Worm (Caenorhabditis elegans) whole organism, L1 larva: Measurements from ENCODE around the gene srx-119.
A peak's percentile ranks its signal among the peaks of the same experiment; 100 is the strongest.

Source experiments
- C16A3.4 ChIP-seq: fragments of 150-350 bp; optimal IDR thresholded peaks from 2 replicates; lab custom pipeline; 2014; ENCODE audit warnings: missing biosample characterization, missing genetic modification characterization
- blmp-1 ChIP-seq: fragments of 150-350 bp; optimal IDR thresholded peaks from 2 replicates; lab custom pipeline; 2014; ENCODE audit warnings: missing biosample characterization, missing genetic modification characterization
- ceh-88 ChIP-seq: fragments of 200-800 bp; sonication (Bioruptor generic); IDR thresholded peaks from 2 replicates; pipeline ENCODE4 v1.3.6; 2022; ENCODE audit warnings: missing genetic modification characterization, missing compliant biosample characterization
- efl-1 ChIP-seq, 4 experiments: fragments of 150-350 bp; optimal IDR thresholded peaks in 3 of 4; peaks in 1 of 4; 1 replicate in 1 of 4; 2 replicates in 3 of 4; lab custom pipeline; 2014; ENCODE audit warnings: missing biosample characterization in 2 of 4, missing genetic modification characterization in 2 of 4, missing genetic modification reagents in 2 of 4
- elt-2 ChIP-seq: sonication (generic microtip); optimal IDR thresholded peaks from 2 replicates; lab custom pipeline; 2016; ENCODE audit warnings: missing genetic modification characterization, mild to moderate bottlenecking, inconsistent platforms, missing compliant biosample characterization, missing genetic modification reagents
- elt-3 ChIP-seq, 6 experiments: fragments of 150-350 bp in 1 of 6; sonication (generic microtip); optimal IDR thresholded peaks; 2 replicates each; lab custom pipeline; 2017 to 2018; ENCODE audit warnings: missing biosample characterization in 6 of 6, missing genetic modification characterization in 6 of 6, inconsistent platforms in 1 of 6
- grh-1 ChIP-seq: fragments of 200-800 bp; sonication (Bioruptor generic); IDR thresholded peaks from 2 replicates; pipeline ENCODE4 v1.3.6; 2022; ENCODE audit warnings: missing genetic modification reagents, missing genetic modification characterization, missing compliant biosample characterization
- hlh-4 ChIP-seq: sonication (generic microtip); optimal IDR thresholded peaks from 2 replicates; lab custom pipeline; 2016; ENCODE audit warnings: mild to moderate bottlenecking, missing genetic modification characterization, missing compliant biosample characterization
- isw-1 ChIP-seq: fragments of 200-800 bp; sonication (Bioruptor generic); IDR thresholded peaks from 2 replicates; pipeline ENCODE4 v1.3.6; 2022; ENCODE audit warnings: missing genetic modification characterization, missing compliant biosample characterization
- lin-15B ChIP-seq: fragments of 150-350 bp; sonication (generic microtip); optimal IDR thresholded peaks from 3 replicates; lab custom pipeline; 2014; ENCODE audit warnings: missing biosample characterization, missing genetic modification characterization
- lin-35 ChIP-seq, 2 experiments: fragments of 150-350 bp; optimal IDR thresholded peaks; 2 replicates each; lab custom pipeline; 2014; ENCODE audit warnings: missing biosample characterization in 2 of 2, missing genetic modification characterization in 2 of 2, missing genetic modification reagents in 2 of 2
- lir-3 ChIP-seq: sonication (generic microtip); optimal IDR thresholded peaks from 2 replicates; lab custom pipeline; 2016; ENCODE audit warnings: mild to moderate bottlenecking, missing genetic modification characterization, moderate library complexity, missing compliant biosample characterization; ENCODE audit not compliant: poor library complexity
- nhr-19 ChIP-seq: fragments of 200-800 bp; sonication (Bioruptor generic); conservative IDR thresholded peaks from 2 replicates; pipeline ENCODE4 v1.3.6; 2022; ENCODE audit warnings: missing genetic modification characterization, missing compliant biosample characterization
- nhr-28 ChIP-seq: fragments of 150-350 bp; optimal IDR thresholded peaks from 2 replicates; lab custom pipeline; 2014; ENCODE audit warnings: missing biosample characterization, missing genetic modification characterization
- nhr-47 ChIP-seq: sonication (generic microtip); optimal IDR thresholded peaks from 2 replicates; lab custom pipeline; 2016; ENCODE audit warnings: mild to moderate bottlenecking, missing genetic modification characterization, moderate library complexity, missing compliant biosample characterization
- nhr-71 ChIP-seq: sonication (generic microtip); optimal IDR thresholded peaks from 2 replicates; lab custom pipeline; 2016; ENCODE audit warnings: mild to moderate bottlenecking, missing genetic modification characterization, moderate library complexity, missing compliant biosample characterization
- nhr-85 ChIP-seq: sonication (generic microtip); peaks from one replicate; lab custom pipeline; 2016; ENCODE audit warnings: missing genetic modification characterization, inconsistent platforms, missing compliant biosample characterization
- nhr-90 ChIP-seq: sonication (generic microtip); optimal IDR thresholded peaks from 2 replicates; lab custom pipeline; 2016; ENCODE audit warnings: mild to moderate bottlenecking, missing genetic modification characterization, missing compliant biosample characterization; ENCODE audit not compliant: poor library complexity
- pag-3 ChIP-seq: sonication (generic microtip); optimal IDR thresholded peaks from 2 replicates; lab custom pipeline; 2017; ENCODE audit warnings: missing genetic modification characterization, mild to moderate bottlenecking, missing compliant biosample characterization, antibody characterized with exemption, borderline replicate concordance; ENCODE audit not compliant: insufficient read depth
- rnt-1 ChIP-seq: sonication (generic microtip); optimal IDR thresholded peaks from 2 replicates; lab custom pipeline; 2016; ENCODE audit warnings: mild to moderate bottlenecking, missing genetic modification characterization, moderate library complexity, missing compliant biosample characterization
- snu-23 ChIP-seq: sonication (generic microtip); optimal IDR thresholded peaks from 2 replicates; lab custom pipeline; 2016; ENCODE audit warnings: missing genetic modification characterization, missing compliant biosample characterization
- sox-4 ChIP-seq: sonication (generic microtip); optimal IDR thresholded peaks from 2 replicates; lab custom pipeline; 2016; ENCODE audit warnings: missing genetic modification characterization, missing compliant biosample characterization
- swsn-7 ChIP-seq: sonication (generic microtip); optimal IDR thresholded peaks from 2 replicates; lab custom pipeline; 2016; ENCODE audit warnings: missing genetic modification characterization, missing compliant biosample characterization
- tbx-2 ChIP-seq: sonication (generic microtip); optimal IDR thresholded peaks from 2 replicates; lab custom pipeline; 2016; ENCODE audit warnings: missing genetic modification characterization, missing compliant biosample characterization
- unc-130 ChIP-seq: fragments of 150-350 bp; optimal IDR thresholded peaks from 2 replicates; lab custom pipeline; 2017; ENCODE audit warnings: missing biosample characterization, missing genetic modification characterization, inconsistent platforms
- unc-62 ChIP-seq: fragments of 150-350 bp; optimal IDR thresholded peaks from 2 replicates; lab custom pipeline; 2014; ENCODE audit warnings: missing biosample characterization, missing genetic modification reagents, missing genetic modification characterization
- unc-86 ChIP-seq: sonication (generic microtip); optimal IDR thresholded peaks from 2 replicates; lab custom pipeline; 2016; ENCODE audit warnings: missing genetic modification characterization, missing compliant biosample characterization
- vab-15 ChIP-seq: sonication (generic microtip); optimal IDR thresholded peaks from 2 replicates; lab custom pipeline; 2017; ENCODE audit warnings: missing genotype, mild to moderate bottlenecking, missing genetic modification characterization, missing compliant biosample characterization
- zip-4 ChIP-seq: fragments of 200-800 bp; sonication (Bioruptor generic); optimal IDR thresholded peaks from 2 replicates; lab custom pipeline; 2018; ENCODE audit warnings: mild to moderate bottlenecking, missing genetic modification characterization, moderate library complexity, missing compliant biosample characterization

srx-119 gene

ce11 chrII:12541670-12542080 is 13.6 kb downstream of the srx-119 start:
- TF ChIP-seq lin-35 (GFP tag; optimal IDR thresholded peaks at IDR 0.05; lab: Kevin White, UChicago) (peak in 1 of 2 experiments; percentile 31), snu-23 (GFP tag; lab: Kevin White, UChicago) (peak; percentile 18), efl-1 (optimal IDR thresholded peaks at IDR 0.05; lab: Kevin White, UChicago) (peak in 1 of 2 experiments; percentile 2), efl-1 (GFP tag; optimal IDR thresholded peaks at IDR 0.05 in 1 of 2; lab: Kevin White, UChicago) (peak in 1 of 2 experiments; percentile 82), C16A3.4 (tag; lab: Kevin White, UChicago) (peak; percentile 7), nhr-47 (peak; percentile 15), nhr-19 (GFP tag; lab: Robert Waterston, UW) (0 out of 2 replicates have a peak, but pooled peaks have one; percentile 11), elt-2 (peak; percentile 24), nhr-90 (tag; lab: Kevin White, UChicago) (peak; percentile 68), nhr-71 (tag; lab: Kevin White, UChicago) (peak; percentile 31)

- TF ChIP-seq snu-23 (GFP tag; lab: Kevin White, UChicago): no peak
- TF ChIP-seq elt-2: peak; percentile 56
Observed at ce11 chrII:12542594-12542997, 14.5 kb downstream of the srx-119 start.

ce11 chrII:12544533-12544932 is 16.5 kb downstream of the srx-119 start, which contains the start of gene F49C5.9:
F49C5.9 (minus strand) TSS chrII:12544633.
- no peak for TF ChIP-seq grh-1 (GFP tag; lab: Robert Waterston, UW)
- TF ChIP-seq zip-4 (GFP tag; lab: Kevin White, UChicago): no peak
- TF ChIP-seq pag-3: no peak
- TF ChIP-seq C16A3.4 (tag; lab: Kevin White, UChicago): no peak
- no peak for TF ChIP-seq rnt-1
- TF ChIP-seq nhr-85: no peak
- no peak for TF ChIP-seq lin-15B (tag; lab: Kevin White, UChicago)
- TF ChIP-seq unc-130 (tag; lab: Kevin White, UChicago): no peak
- TF ChIP-seq nhr-19 (GFP tag; lab: Robert Waterston, UW): no peak
- no peak for TF ChIP-seq tbx-2
- TF ChIP-seq unc-86 (tag; lab: Kevin White, UChicago): no peak
- TF ChIP-seq elt-3 (tag; optimal IDR thresholded peaks at IDR 0.05; lab: Kevin White, UChicago): no peak
- no peak for TF ChIP-seq ceh-88 (GFP tag; lab: Robert Waterston, UW)
- TF ChIP-seq sox-4 (tag; lab: Kevin White, UChicago): no peak
- TF ChIP-seq, all 84 proteins: peak for 0

- no peak for TF ChIP-seq sox-4 (tag; lab: Kevin White, UChicago)
Observed at ce11 chrII:12546413-12546812, 18.4 kb downstream of the srx-119 start, which contains the start of the genes F49C5.5 and F49C5.10. F49C5.5 (minus strand) TSS chrII:12546513. F49C5.10 (plus strand) TSS chrII:12546756.

- TF ChIP-seq isw-1 (GFP tag; lab: Robert Waterston, UW) (no peak), vab-15 (tag; lab: Kevin White, UChicago) (no peak), swsn-7 (tag; lab: Kevin White, UChicago) (no peak), unc-62 (no peak), lir-3 (tag; lab: Kevin White, UChicago) (no peak), nhr-28 (tag; lab: Kevin White, UChicago) (no peak)
Observed at ce11 chrII:12547547-12547946, 19.5 kb downstream of the srx-119 start, which contains the start of gene F49C5.16. F49C5.16 (plus strand) TSS chrII:12547847.

- TF ChIP-seq nhr-85: peak; percentile 55
- TF ChIP-seq blmp-1 (tag; lab: Kevin White, UChicago): peak; percentile 8
- TF ChIP-seq hlh-4 (tag; lab: Kevin White, UChicago): no peak
Observed at ce11 chrII:12549613-12550012, 21.6 kb downstream of the srx-119 start.
